Worm (Caenorhabditis elegans): ENCODE measurements around the gene K07F5.17.

ce11 chrIV:9799664-9800063 is 42.5 kb upstream of the K07F5.17 start:
- TF ChIP-seq unc-62 (GFP tag; optimal IDR thresholded peaks at IDR 0.05) (no peak), nhr-76 (tag; optimal IDR thresholded peaks at IDR 0.05) (no peak), nhr-237 (tag; optimal IDR thresholded peaks at IDR 0.05) (no peak), elt-1 (tag; optimal IDR thresholded peaks at IDR 0.05) (no peak), daf-12 (tag; optimal IDR thresholded peaks at IDR 0.05) (no peak), mdl-1 (tag; optimal IDR thresholded peaks at IDR 0.05) (no peak), snpc-4 (tag; optimal IDR thresholded peaks at IDR 0.05) (no peak), fos-1 (tag; optimal IDR thresholded peaks at IDR 0.05) (no peak), eor-1 (tag; optimal IDR thresholded peaks at IDR 0.05) (no peak), ztf-11 (tag; optimal IDR thresholded peaks at IDR 0.05) (no peak), lsy-12 (tag; optimal IDR thresholded peaks at IDR 0.05) (no peak), aly-2 (tag; optimal IDR thresholded peaks at IDR 0.05) (no peak)
